Worm (Caenorhabditis elegans) whole organism, L4 larva: ENCODE data around the gene K04G11.1.

Source experiments
- F10B5.3 ChIP-seq: sonication (generic microtip); optimal IDR thresholded peaks from 2 replicates; lab custom pipeline; 2016; ENCODE audit warnings: mild to moderate bottlenecking, missing genetic modification characterization, missing compliant biosample characterization
- F26F4.8 ChIP-seq: fragments of 200-800 bp; sonication (Bioruptor generic); conservative IDR thresholded peaks from 2 replicates; pipeline ENCODE4 v1.3.6; 2022; ENCODE audit warnings: missing genetic modification characterization, missing compliant biosample characterization
- R02D3.7 ChIP-seq: fragments of 150-350 bp; sonication (generic microtip); optimal IDR thresholded peaks from 3 replicates; lab custom pipeline; 2014; ENCODE audit warnings: missing biosample characterization, missing genetic modification characterization
- T20F7.1 ChIP-seq: fragments of 200-800 bp; sonication (Bioruptor generic); optimal IDR thresholded peaks from 2 replicates; lab custom pipeline; 2018; ENCODE audit warnings: mild to moderate bottlenecking, missing genetic modification characterization, missing compliant biosample characterization
- Y105C5A.15 ChIP-seq: fragments of 200-800 bp; sonication (Bioruptor generic); IDR thresholded peaks from 2 replicates; pipeline ENCODE4 v1.3.6; 2022; ENCODE audit warnings: missing genetic modification characterization, missing compliant biosample characterization
- Y48G9A.11 ChIP-seq: fragments of 200-800 bp; sonication (Bioruptor generic); IDR thresholded peaks from 2 replicates; pipeline ENCODE4 v1.3.6; 2022; ENCODE audit warnings: missing genetic modification reagents, missing genetic modification characterization, missing compliant biosample characterization
- Y75B8A.6 ChIP-seq: fragments of 200-800 bp; sonication (Bioruptor generic); IDR thresholded peaks from 2 replicates; pipeline ENCODE4 v1.3.6; 2022; ENCODE audit warnings: missing genetic modification reagents, missing genetic modification characterization, missing compliant biosample characterization
- ZK546.5 ChIP-seq, 2 experiments: sonication (generic microtip); optimal IDR thresholded peaks; 2 replicates each; lab custom pipeline; 2017; ENCODE audit warnings: missing biosample characterization in 2 of 2, missing genetic modification characterization in 2 of 2
- aha-1 ChIP-seq: fragments of 150-350 bp; peaks from one replicate; lab custom pipeline; 2014; ENCODE audit warnings: missing biosample characterization, missing genetic modification characterization
- ama-1 ChIP-seq: fragments of 150-350 bp; optimal IDR thresholded peaks from 2 replicates; lab custom pipeline; 2014; ENCODE audit warnings: inconsistent platforms, mixed read lengths
- attf-4 ChIP-seq: sonication (generic microtip); optimal IDR thresholded peaks from 3 replicates; lab custom pipeline; 2017; ENCODE audit warnings: missing biosample characterization, missing genetic modification characterization
- ceh-20 ChIP-seq: fragments of 200-800 bp; sonication (Bioruptor generic); IDR thresholded peaks from 2 replicates; pipeline ENCODE4 v1.3.6; 2022; ENCODE audit warnings: missing genetic modification reagents, missing genetic modification characterization, missing compliant biosample characterization
- ceh-44 ChIP-seq: fragments of 200-800 bp; sonication (Bioruptor generic); IDR thresholded peaks from 2 replicates; pipeline ENCODE4 v1.3.6; 2022; ENCODE audit warnings: missing genetic modification reagents, missing genetic modification characterization, missing compliant biosample characterization
- ceh-82 ChIP-seq: sonication (generic microtip); optimal IDR thresholded peaks from 2 replicates; lab custom pipeline; 2017; ENCODE audit warnings: missing biosample characterization, missing genetic modification characterization
- cey-2 ChIP-seq: sonication (generic microtip); optimal IDR thresholded peaks from 3 replicates; lab custom pipeline; 2017; ENCODE audit warnings: missing genetic modification characterization, mild to moderate bottlenecking, missing compliant biosample characterization, antibody characterized with exemption, borderline replicate concordance; ENCODE audit not compliant: insufficient read depth
- ctbp-1 ChIP-seq: fragments of 200-800 bp; sonication (Bioruptor generic); IDR thresholded peaks from 2 replicates; pipeline ENCODE4 v1.3.6; 2022; ENCODE audit warnings: missing genetic modification reagents, missing genetic modification characterization, missing compliant biosample characterization
- daf-12 ChIP-seq: fragments of 150-350 bp; optimal IDR thresholded peaks from 2 replicates; lab custom pipeline; 2014; ENCODE audit warnings: missing biosample characterization, missing genetic modification reagents, missing genetic modification characterization
- daf-19 ChIP-seq: fragments of 200-800 bp; sonication (Bioruptor generic); conservative IDR thresholded peaks from 2 replicates; pipeline ENCODE4 v1.3.6; 2022; ENCODE audit warnings: missing genetic modification characterization, missing compliant biosample characterization
- dmd-6 ChIP-seq: fragments of 200-800 bp; sonication (Bioruptor generic); IDR thresholded peaks from 2 replicates; pipeline ENCODE4 v1.3.6; 2022; ENCODE audit warnings: missing genetic modification reagents, missing genetic modification characterization, missing compliant biosample characterization
- dmd-8 ChIP-seq: fragments of 200-800 bp; sonication (Bioruptor generic); IDR thresholded peaks from 2 replicates; pipeline ENCODE4 v1.3.6; 2022; ENCODE audit warnings: missing genetic modification characterization, missing compliant biosample characterization
- egl-27 ChIP-seq: sonication (generic microtip); optimal IDR thresholded peaks from 3 replicates; lab custom pipeline; 2017; ENCODE audit warnings: missing biosample characterization, missing genetic modification reagents, missing genetic modification characterization
- fos-1 ChIP-seq: fragments of 150-350 bp; optimal IDR thresholded peaks from 2 replicates; lab custom pipeline; 2014; ENCODE audit warnings: missing biosample characterization, missing genetic modification characterization
- hlh-11 ChIP-seq: fragments of 200-800 bp; sonication (Bioruptor generic); optimal IDR thresholded peaks from 2 replicates; lab custom pipeline; 2018; ENCODE audit warnings: mild to moderate bottlenecking, missing genetic modification characterization, missing compliant biosample characterization
- hmg-1.1 ChIP-seq: fragments of 200-800 bp; sonication (Bioruptor generic); IDR thresholded peaks from 2 replicates; pipeline ENCODE4 v1.3.6; 2022; ENCODE audit warnings: missing genetic modification reagents, missing genetic modification characterization, missing compliant biosample characterization
- jun-1 ChIP-seq: fragments of 150-350 bp; optimal IDR thresholded peaks from 2 replicates; lab custom pipeline; 2014; ENCODE audit warnings: missing biosample characterization, missing genetic modification reagents, missing genetic modification characterization
- lim-7 ChIP-seq: fragments of 200-800 bp; sonication (Bioruptor generic); IDR thresholded peaks from 2 replicates; pipeline ENCODE4 v1.3.6; 2022; ENCODE audit warnings: missing genetic modification characterization, missing compliant biosample characterization
- lin-1 ChIP-seq: fragments of 200-800 bp; sonication (Bioruptor generic); IDR thresholded peaks from 2 replicates; pipeline ENCODE4 v1.3.6; 2022; ENCODE audit warnings: missing genetic modification reagents, missing genetic modification characterization, missing compliant biosample characterization
- lin-13 ChIP-seq: fragments of 150-350 bp; optimal IDR thresholded peaks from 2 replicates; lab custom pipeline; 2014; ENCODE audit warnings: missing biosample characterization, missing genetic modification reagents, missing genetic modification characterization
- lin-38 ChIP-seq: fragments of 200-800 bp; sonication (Bioruptor generic); IDR thresholded peaks from 2 replicates; pipeline ENCODE4 v1.3.6; 2022; ENCODE audit warnings: missing genetic modification reagents, missing genetic modification characterization, missing compliant biosample characterization
- lin-39 ChIP-seq: fragments of 150-350 bp; optimal IDR thresholded peaks from 2 replicates; lab custom pipeline; 2014; ENCODE audit warnings: missing biosample characterization, missing genetic modification reagents, missing genetic modification characterization
- mdl-1 ChIP-seq, 2 experiments: fragments of 150-350 bp in 1 of 2; sonication (generic microtip) in 1 of 2; optimal IDR thresholded peaks; 2 replicates each; lab custom pipeline; 2014 to 2017; ENCODE audit warnings: missing biosample characterization in 2 of 2, missing genetic modification characterization in 2 of 2
- mdt-29 ChIP-seq: fragments of 200-800 bp; sonication (Bioruptor generic); IDR thresholded peaks from 2 replicates; pipeline ENCODE4 v1.3.6; 2022; ENCODE audit warnings: missing genetic modification reagents, missing genetic modification characterization, missing compliant biosample characterization
- mes-2 ChIP-seq: sonication (generic microtip); optimal IDR thresholded peaks from 2 replicates; lab custom pipeline; 2016; ENCODE audit warnings: missing genotype, mild to moderate bottlenecking, missing genetic modification characterization, missing compliant biosample characterization; ENCODE audit not compliant: poor library complexity, severe bottlenecking
- mxl-2 ChIP-seq: fragments of 200-800 bp; sonication (Bioruptor generic); conservative IDR thresholded peaks from 2 replicates; pipeline ENCODE4 v1.3.6; 2022; ENCODE audit warnings: missing genetic modification reagents, missing genetic modification characterization, missing compliant biosample characterization
- mxl-3 ChIP-seq: fragments of 200-800 bp; sonication (Bioruptor generic); optimal IDR thresholded peaks from 2 replicates; lab custom pipeline; 2018; ENCODE audit warnings: mild to moderate bottlenecking, missing genetic modification characterization, missing compliant biosample characterization
- nhr-10 ChIP-seq: fragments of 150-350 bp; optimal IDR thresholded peaks from 2 replicates; lab custom pipeline; 2014; ENCODE audit warnings: missing biosample characterization, missing genetic modification characterization
- nhr-102 ChIP-seq: sonication (generic microtip); optimal IDR thresholded peaks from 2 replicates; lab custom pipeline; 2016; ENCODE audit warnings: mild to moderate bottlenecking, missing genetic modification characterization, moderate library complexity, missing compliant biosample characterization
- nhr-11 ChIP-seq: fragments of 150-350 bp; optimal IDR thresholded peaks from 2 replicates; lab custom pipeline; 2014; ENCODE audit warnings: missing biosample characterization, missing genetic modification characterization
- nhr-111 ChIP-seq: fragments of 200-800 bp; sonication (Bioruptor generic); optimal IDR thresholded peaks from 2 replicates; lab custom pipeline; 2018; ENCODE audit warnings: mild to moderate bottlenecking, missing genetic modification characterization, missing compliant biosample characterization
- nhr-25 ChIP-seq: sonication (generic microtip); optimal IDR thresholded peaks from 2 replicates; lab custom pipeline; 2017; ENCODE audit warnings: missing genetic modification characterization, mild to moderate bottlenecking, missing compliant biosample characterization, antibody characterized with exemption, moderate library complexity, borderline replicate concordance; ENCODE audit not compliant: insufficient read depth
- nhr-42 ChIP-seq: fragments of 200-800 bp; sonication (Bioruptor generic); IDR thresholded peaks from 2 replicates; pipeline ENCODE4 v1.3.6; 2022; ENCODE audit warnings: missing genetic modification characterization, missing compliant biosample characterization
- nhr-48 ChIP-seq: sonication (generic microtip); optimal IDR thresholded peaks from 2 replicates; lab custom pipeline; 2016; ENCODE audit warnings: mild to moderate bottlenecking, missing genetic modification characterization, missing compliant biosample characterization
- nhr-76 ChIP-seq: fragments of 150-350 bp; optimal IDR thresholded peaks from 2 replicates; lab custom pipeline; 2014; ENCODE audit warnings: missing biosample characterization, missing genetic modification characterization
- nhr-77 ChIP-seq: fragments of 150-350 bp; optimal IDR thresholded peaks from 2 replicates; lab custom pipeline; 2014; ENCODE audit warnings: missing biosample characterization, missing genetic modification characterization
- pha-4 ChIP-seq, 2 experiments: fragments of 150-350 bp in 1 of 2; fragments of 200-800 bp in 1 of 2; sonication (Bioruptor generic) in 1 of 2; IDR thresholded peaks in 1 of 2; optimal IDR thresholded peaks in 1 of 2; 2 replicates each; pipeline versions ENCODE4 v1.3.6 to Lab custom; 2014 to 2022; ENCODE audit warnings: missing genetic modification characterization in 2 of 2, missing genetic modification reagents in 2 of 2, missing biosample characterization in 1 of 2, missing compliant biosample characterization in 1 of 2
- php-3 ChIP-seq: fragments of 200-800 bp; sonication (Bioruptor generic); IDR thresholded peaks from 2 replicates; pipeline ENCODE4 v1.3.6; 2022; ENCODE audit warnings: missing genetic modification reagents, missing genetic modification characterization, missing compliant biosample characterization
- pqm-1 ChIP-seq: sonication (generic microtip); optimal IDR thresholded peaks from 2 replicates; lab custom pipeline; 2017; ENCODE audit warnings: missing biosample characterization, missing genetic modification characterization
- rbr-2 ChIP-seq: sonication (generic microtip); optimal IDR thresholded peaks from 2 replicates; lab custom pipeline; 2016; ENCODE audit warnings: missing genotype, missing genetic modification characterization, missing compliant biosample characterization
- set-16 ChIP-seq: fragments of 200-800 bp; sonication (Bioruptor generic); IDR thresholded peaks from 2 replicates; pipeline ENCODE4 v1.3.6; 2022; ENCODE audit warnings: missing genetic modification reagents, missing genetic modification characterization, missing compliant biosample characterization
- snpc-4 ChIP-seq: fragments of 150-350 bp; optimal IDR thresholded peaks from 2 replicates; lab custom pipeline; 2014; ENCODE audit warnings: missing biosample characterization, missing genetic modification characterization
- spr-1 ChIP-seq: sonication (generic microtip); optimal IDR thresholded peaks from 2 replicates; lab custom pipeline; 2016; ENCODE audit warnings: mild to moderate bottlenecking, missing genetic modification characterization, missing compliant biosample characterization
- zag-1 ChIP-seq: fragments of 150-350 bp; optimal IDR thresholded peaks from 2 replicates; lab custom pipeline; 2014; ENCODE audit warnings: missing biosample characterization, missing genetic modification characterization

K04G11.1 gene

ce11 chrX:14312416-14312815 lies 22.9 kb upstream of the K04G11.1 start (continued):
- TF ChIP-seq F26F4.8 (GFP tag; lab: Robert Waterston, UW) (no peak), spr-1 (tag; lab: Kevin White, UChicago) (peak; percentile 52), attf-4 (tag; lab: Kevin White, UChicago) (no peak), lin-13 (GFP tag; lab: Kevin White, UChicago) (peak; percentile 98), dmd-8 (GFP tag; lab: Robert Waterston, UW) (no peak), egl-27 (no peak), zag-1 (tag; lab: Kevin White, UChicago) (no peak), ctbp-1 (GFP tag; lab: Robert Waterston, UW) (peak; percentile 72; the same call in 1 of the 2 replicates), lim-7 (GFP tag; lab: Robert Waterston, UW) (no peak), lin-38 (GFP tag; lab: Robert Waterston, UW) (peak; percentile 42), nhr-11 (tag; lab: Kevin White, UChicago) (peak; percentile 58), Y75B8A.6 (GFP tag; lab: Robert Waterston, UW) (no peak), pha-4 (GFP tag; IDR thresholded peaks at IDR 0.05; lab: Robert Waterston, UW) (0 out of 2 replicates have a peak, but pooled peaks have one; percentile 7), pha-4 (tag; optimal IDR thresholded peaks at IDR 0.05; lab: Kevin White, UChicago) (peak; percentile 25), T20F7.1 (GFP tag; lab: Kevin White, UChicago) (no peak), hlh-11 (tag; lab: Kevin White, UChicago) (peak; percentile 93), dmd-6 (GFP tag; lab: Robert Waterston, UW) (peak; percentile 60), nhr-102 (tag; lab: Kevin White, UChicago) (peak; percentile 54), daf-19 (no peak), Y105C5A.15 (GFP tag; lab: Robert Waterston, UW) (no peak), php-3 (GFP tag; lab: Robert Waterston, UW) (no peak), F10B5.3 (tag; lab: Kevin White, UChicago) (no peak), pqm-1 (tag; lab: Kevin White, UChicago) (no peak), nhr-77 (peak; percentile 26), snpc-4 (no peak), fos-1 (no peak), nhr-48 (peak; percentile 48), lin-39 (tag; lab: Kevin White, UChicago) (no peak), mdt-29 (GFP tag; lab: Robert Waterston, UW) (no peak), nhr-76 (tag; lab: Kevin White, UChicago) (no peak), R02D3.7 (tag; lab: Kevin White, UChicago) (no peak), jun-1 (tag; lab: Kevin White, UChicago) (peak; percentile 3), ceh-44 (GFP tag; lab: Robert Waterston, UW) (no peak), lin-1 (GFP tag; lab: Robert Waterston, UW) (peak; percentile 46; the same call in 1 of the 2 replicates), ZK546.5 (tag; optimal IDR thresholded peaks at IDR 0.05; lab: Kevin White, UChicago) (no peak), mes-2 (peak; percentile 88), set-16 (GFP tag; lab: Robert Waterston, UW) (no peak), cey-2 (no peak), nhr-25 (peak; percentile 24), mxl-3 (peak; percentile 75), daf-12 (tag; lab: Kevin White, UChicago) (no peak), ceh-20 (GFP tag; lab: Robert Waterston, UW) (no peak), mxl-2 (GFP tag; lab: Robert Waterston, UW) (no peak), rbr-2 (tag; lab: Kevin White, UChicago) (peak; percentile 83), hmg-1.1 (GFP tag; lab: Robert Waterston, UW) (peak; percentile 82), nhr-111 (GFP tag; lab: Kevin White, UChicago) (no peak), mdl-1 (tag; optimal IDR thresholded peaks at IDR 0.05; lab: Kevin White, UChicago) (peak in 1 of 2 experiments; percentile 73), ama-1 (lab: Kevin White, UChicago) (no peak), nhr-42 (GFP tag; lab: Robert Waterston, UW) (no peak), aha-1 (tag; lab: Kevin White, UChicago) (peak; percentile 90), nhr-10 (tag; lab: Kevin White, UChicago) (peak; percentile 15), ceh-82 (tag; lab: Kevin White, UChicago) (no peak), Y48G9A.11 (GFP tag; lab: Robert Waterston, UW) (no peak)
